Fruit fly (Drosophila melanogaster) Kc167 (cell line): ENCODE measurements around the gene CG14823.

Source experiments
- Myc ChIP-seq: fragments of >200 bp; optimal IDR thresholded peaks from 2 replicates; lab custom pipeline; 2017; ENCODE audit warnings: missing external identifiers
- Sin3A ChIP-seq: fragments of >200 bp; optimal IDR thresholded peaks from 2 replicates; lab custom pipeline; 2018; ENCODE audit warnings: missing external identifiers
- h ChIP-seq: fragments of >200 bp; optimal IDR thresholded peaks from 3 replicates; lab custom pipeline; 2018; ENCODE audit warnings: missing external identifiers
- insv ChIP-seq: fragments of >200 bp; optimal IDR thresholded peaks from 3 replicates; lab custom pipeline; 2018; ENCODE audit warnings: missing external identifiers
- psq ChIP-seq: fragments of >200 bp; optimal IDR thresholded peaks from 2 replicates; lab custom pipeline; 2017; ENCODE audit warnings: missing external identifiers
- ttk ChIP-seq: sonication (Bioruptor generic); optimal IDR thresholded peaks from 2 replicates; lab custom pipeline; 2017; ENCODE audit warnings: missing external identifiers

Gene CG14823

DNA sequence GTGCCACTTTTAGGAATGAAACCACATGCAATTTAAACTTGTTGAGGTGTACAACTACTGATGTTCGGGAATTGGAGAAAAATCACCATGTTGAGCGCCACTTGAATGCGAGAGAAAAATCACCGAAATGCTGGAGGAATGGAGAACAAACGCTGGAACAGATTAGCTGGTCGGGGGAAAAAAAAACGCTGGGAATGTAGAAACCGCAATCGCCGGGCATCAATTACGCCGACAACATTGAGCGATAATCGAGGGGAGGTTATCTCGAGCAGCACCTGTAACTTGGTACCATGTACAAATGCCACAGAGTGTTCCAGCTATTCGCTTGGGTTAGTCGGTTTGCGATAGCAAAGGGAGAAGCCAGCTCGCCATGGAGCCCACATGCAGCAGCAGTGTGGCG, at the start of gene CG14823:
CG14823 (plus strand) TSS at position 301 of the 400 bp plus-strand sequence.
- TF ChIP-seq Sin3A (lab: Kevin White, UChicago) (no peak), insv (no peak), psq (lab: Kevin White, UChicago) (no peak), Myc (lab: Kevin White, UChicago) (no peak), ttk (lab: Kevin White, UChicago) (no peak), h (no peak)

DNA sequence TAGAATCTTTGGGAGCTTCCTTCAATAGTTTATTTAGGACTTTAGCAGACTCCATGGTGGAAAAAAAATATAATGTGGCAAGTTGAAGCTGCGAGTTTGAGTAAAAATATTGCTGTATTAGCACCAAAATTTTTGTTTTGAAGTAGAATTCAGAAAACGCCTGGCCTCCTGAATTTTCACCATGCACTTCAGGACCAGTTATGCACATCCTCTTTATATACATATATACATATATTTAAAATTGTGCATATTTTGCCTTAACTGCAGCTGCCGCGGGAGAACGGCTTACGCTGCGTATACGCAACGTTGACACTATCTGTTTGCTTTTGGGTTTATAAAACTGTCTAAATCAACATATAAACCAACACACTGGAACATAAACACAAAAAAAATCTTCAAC, 39.4 kb upstream of the CG14823 start, which contains the start of gene CG17744:
CG17744 (minus strand) TSS at position 101 of the 400 bp plus-strand sequence.
- TF ChIP-seq psq (lab: Kevin White, UChicago) (no peak), Sin3A (lab: Kevin White, UChicago) (no peak), h (no peak), insv (no peak), ttk (lab: Kevin White, UChicago) (no peak), Myc (lab: Kevin White, UChicago) (no peak)

DNA sequence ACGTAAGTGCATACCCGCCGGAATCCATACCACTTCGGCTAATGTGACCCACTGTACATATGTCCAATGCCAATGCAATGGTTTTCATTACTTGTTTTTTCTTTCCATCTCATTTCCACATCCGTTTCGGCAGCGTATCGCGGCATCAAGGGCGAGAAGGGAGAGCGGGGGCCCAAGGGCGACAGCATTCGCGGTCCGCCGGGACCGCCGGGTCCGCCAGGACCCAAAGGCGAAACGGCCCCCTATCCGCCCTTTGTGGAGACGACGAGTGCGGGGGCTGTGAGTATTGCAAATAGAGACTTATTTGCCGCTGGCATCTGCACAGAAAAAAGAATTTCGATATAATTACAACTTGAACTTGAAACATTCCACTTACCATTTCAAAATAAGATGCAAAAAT, 31.1 kb upstream of the CG14823 start:
- TF ChIP-seq h (no peak), Myc (lab: Kevin White, UChicago) (no peak), ttk (lab: Kevin White, UChicago) (no peak), insv (no peak), Sin3A (lab: Kevin White, UChicago) (no peak), psq (lab: Kevin White, UChicago) (no peak)

DNA sequence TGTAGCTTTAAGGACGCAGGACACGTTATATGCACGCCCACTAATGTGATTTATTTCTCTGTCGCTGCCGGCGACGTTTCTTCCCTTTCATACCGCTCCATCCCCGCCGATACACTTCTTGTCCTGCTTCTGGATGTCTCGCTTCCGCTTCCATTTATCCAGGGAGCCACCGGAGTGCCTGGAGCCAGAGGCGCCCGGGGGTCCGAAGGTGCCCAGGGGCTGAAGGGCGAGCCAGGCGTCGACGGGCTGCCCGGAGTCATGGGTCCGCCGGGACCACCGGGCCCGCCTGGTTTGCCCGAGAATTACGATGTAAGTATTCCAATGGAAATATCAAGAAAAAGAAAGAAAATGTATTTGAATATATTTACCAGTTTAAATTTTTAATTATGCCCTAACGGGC, 28.3 kb upstream of the CG14823 start:
- TF ChIP-seq h (no peak), ttk (lab: Kevin White, UChicago) (no peak), psq (lab: Kevin White, UChicago) (no peak), Sin3A (lab: Kevin White, UChicago) (no peak), insv (no peak), Myc (lab: Kevin White, UChicago) (no peak)

DNA sequence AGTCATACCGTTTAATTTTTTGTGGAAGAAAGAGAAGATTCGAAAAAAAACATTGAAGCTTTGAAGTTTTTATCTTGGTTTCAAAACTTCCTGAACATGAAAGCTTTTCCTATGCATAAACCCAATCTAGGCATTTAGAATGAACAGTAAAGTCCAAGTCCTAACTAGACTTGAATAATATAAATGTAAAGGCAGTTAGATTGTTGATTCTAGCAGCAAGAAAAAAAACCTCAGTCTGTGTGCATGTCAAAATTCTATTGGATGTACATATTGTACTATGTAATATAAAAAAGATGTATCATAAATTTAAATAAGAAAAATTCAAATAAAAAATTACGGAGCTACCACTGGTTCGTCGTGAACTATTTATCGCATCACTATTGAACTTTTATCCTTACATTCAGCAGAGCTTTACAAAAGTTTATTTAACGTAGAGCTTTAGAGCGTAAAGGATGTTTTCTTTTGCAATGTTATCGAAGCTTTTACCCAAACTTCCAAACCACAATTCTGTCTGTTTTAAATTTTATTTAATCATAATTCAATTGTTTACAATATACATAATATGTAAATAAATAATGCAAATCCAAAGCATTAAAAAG, 7.6 kb upstream of the CG14823 start:
- TF ChIP-seq psq (lab: Kevin White, UChicago) (no peak), insv (no peak), Sin3A (lab: Kevin White, UChicago) (no peak), h (no peak), ttk (lab: Kevin White, UChicago) (no peak), Myc (lab: Kevin White, UChicago) (no peak)

DNA sequence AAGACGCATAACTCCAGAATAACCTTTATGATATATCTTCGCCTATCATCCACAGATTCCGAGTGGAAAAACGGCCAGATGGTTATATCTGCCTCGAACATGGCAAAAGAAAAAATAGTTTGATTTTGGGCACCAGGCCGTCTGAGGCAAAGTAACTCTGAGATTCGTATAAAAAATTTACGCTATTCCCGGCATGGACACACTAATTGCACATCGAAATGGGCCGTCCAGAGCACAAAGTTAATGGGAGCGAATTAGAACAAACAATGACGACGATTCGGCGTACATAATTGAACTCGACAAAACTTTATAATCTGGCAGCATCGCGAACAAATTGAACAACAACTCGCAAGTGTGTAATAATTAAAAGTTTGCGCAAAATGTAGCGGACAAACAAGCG, 3.0 kb downstream of the CG14823 start, which contains the start of gene CG32391:
CG32391 (minus strand) TSS at position 101 of the 400 bp plus-strand sequence.
- TF ChIP-seq ttk (lab: Kevin White, UChicago) (no peak), psq (lab: Kevin White, UChicago) (no peak), Myc (lab: Kevin White, UChicago) (no peak)

DNA sequence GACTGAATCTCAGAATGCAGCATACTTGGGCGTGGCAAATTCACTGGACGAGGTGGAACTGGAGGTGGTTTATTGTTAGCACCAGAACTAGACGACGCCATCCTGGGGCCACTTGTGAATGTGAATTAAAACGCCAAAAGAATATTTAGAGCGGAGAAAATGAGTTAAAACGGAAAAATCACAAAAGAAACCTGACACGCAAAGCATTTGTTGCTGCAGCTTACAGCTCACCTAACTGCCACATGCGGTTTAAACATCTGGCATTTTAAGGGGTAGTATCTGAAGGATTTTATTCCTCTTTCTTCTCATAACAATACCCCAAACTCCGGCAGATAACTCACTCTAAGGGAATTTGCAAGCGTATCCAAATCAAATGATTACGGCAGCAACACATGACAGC, 9.0 kb downstream of the CG14823 start, which contains the start of gene CG34030:
CG34030 (minus strand) TSS at position 101 of the 400 bp plus-strand sequence.
- TF ChIP-seq Myc (lab: Kevin White, UChicago) = no peak
- no peak for TF ChIP-seq Sin3A (lab: Kevin White, UChicago)
- TF ChIP-seq psq (lab: Kevin White, UChicago) = no peak
- no peak for TF ChIP-seq h
- no peak for TF ChIP-seq ttk (lab: Kevin White, UChicago)
- TF ChIP-seq insv = no peak

DNA sequence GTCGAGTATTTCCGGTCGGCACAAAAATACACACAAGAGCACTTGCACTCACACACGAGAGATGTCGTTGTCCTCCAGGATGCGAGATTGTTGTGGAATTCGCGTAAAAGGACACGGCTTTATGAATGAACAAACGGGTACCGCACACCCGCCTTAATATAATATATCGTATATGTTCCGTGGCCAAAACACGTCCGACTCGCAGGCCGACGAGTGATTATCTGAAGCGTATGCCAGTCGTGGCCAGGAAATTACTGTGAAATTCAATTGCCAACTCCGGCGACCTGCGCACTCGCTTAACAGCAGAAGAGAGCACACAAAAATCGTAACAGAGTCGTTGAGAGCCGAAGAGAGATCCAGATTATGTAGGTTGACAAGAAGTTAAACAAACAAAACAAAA, 11.1 kb downstream of the CG14823 start, which contains the start of gene CG8641:
CG8641 (minus strand) TSS at position 205 of the 400 bp plus-strand sequence.
- TF ChIP-seq ttk (lab: Kevin White, UChicago) (no peak), psq (lab: Kevin White, UChicago) (no peak), insv (no peak), Myc (lab: Kevin White, UChicago) (no peak), h (no peak), Sin3A (lab: Kevin White, UChicago) (no peak)

DNA sequence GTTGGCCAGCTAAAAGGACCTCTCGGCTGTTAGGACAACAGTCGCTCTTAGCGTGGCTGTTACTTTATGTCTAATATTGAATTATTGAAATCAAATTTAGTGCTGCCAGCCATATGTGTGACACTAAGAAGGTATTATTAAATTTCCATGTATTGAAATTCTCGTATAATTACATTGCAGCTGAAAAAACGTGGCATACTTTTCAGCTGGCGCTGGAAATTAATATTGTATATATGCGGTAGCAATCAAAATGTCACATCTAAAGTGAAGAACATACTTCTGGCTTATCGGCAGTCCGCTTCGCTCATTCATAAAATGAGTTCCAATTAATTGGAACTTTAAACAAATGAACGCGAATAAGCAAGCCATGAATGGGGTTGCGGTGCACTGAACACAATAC, 16.1 kb downstream of the CG14823 start:
- TF ChIP-seq insv (no peak), psq (lab: Kevin White, UChicago) (no peak), h (no peak), Myc (lab: Kevin White, UChicago) (no peak), ttk (lab: Kevin White, UChicago) (no peak)

DNA sequence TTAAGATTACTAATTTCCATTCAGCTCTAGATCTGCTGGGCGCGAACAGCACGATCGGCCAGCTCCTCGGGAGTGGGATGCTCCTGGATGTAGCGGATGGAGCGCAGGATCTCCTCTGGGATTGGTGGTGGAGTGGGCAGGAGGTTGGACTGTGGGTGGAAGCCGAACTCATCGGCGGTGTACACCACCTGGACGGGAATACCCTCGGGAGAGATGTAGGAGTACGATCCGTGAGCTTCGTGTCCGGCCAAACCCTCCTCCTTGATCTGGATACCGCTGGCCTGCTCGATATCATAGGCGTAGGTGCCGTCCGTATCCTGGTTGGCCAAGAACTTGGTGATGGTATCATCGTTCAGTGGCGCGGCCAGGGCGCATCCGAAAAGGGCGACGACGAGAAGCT, 20.0 kb downstream of the CG14823 start:
- TF ChIP-seq Myc (lab: Kevin White, UChicago) (no peak), insv (no peak), h (no peak), ttk (lab: Kevin White, UChicago) (no peak), Sin3A (lab: Kevin White, UChicago) (no peak), psq (lab: Kevin White, UChicago) (no peak)

DNA sequence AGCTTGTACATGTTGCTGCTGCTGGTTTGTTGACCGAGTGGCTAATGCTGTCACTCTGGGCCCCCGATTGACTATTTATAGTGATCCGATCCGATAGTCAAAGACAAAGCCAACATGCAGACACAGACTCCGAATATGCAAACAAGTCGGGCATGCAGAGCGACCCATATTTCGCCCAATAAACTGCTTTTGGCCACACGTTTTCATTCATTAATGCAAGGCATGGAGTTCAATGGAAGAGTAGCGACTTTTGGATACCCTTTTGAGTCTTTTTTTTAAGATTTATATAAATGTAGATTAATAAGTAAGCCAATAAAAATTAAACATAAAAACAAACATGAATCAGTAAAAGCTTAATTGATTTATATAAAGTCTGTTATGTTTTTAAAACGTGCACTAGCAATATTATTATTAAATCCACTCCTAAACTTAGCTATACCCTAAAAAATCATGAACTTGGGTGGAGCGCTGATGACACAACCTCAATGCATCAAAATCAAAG, 20.5 kb downstream of the CG14823 start, which contains the start of gene Cpr65Ea:
Cpr65Ea (minus strand) TSS at position 51 of the 502 bp plus-strand sequence.
- no peak for TF ChIP-seq ttk (lab: Kevin White, UChicago)
- TF ChIP-seq Sin3A (lab: Kevin White, UChicago) = no peak
- TF ChIP-seq insv = no peak
- TF ChIP-seq Myc (lab: Kevin White, UChicago) = no peak
- TF ChIP-seq h = no peak
- TF ChIP-seq psq (lab: Kevin White, UChicago) = no peak

DNA sequence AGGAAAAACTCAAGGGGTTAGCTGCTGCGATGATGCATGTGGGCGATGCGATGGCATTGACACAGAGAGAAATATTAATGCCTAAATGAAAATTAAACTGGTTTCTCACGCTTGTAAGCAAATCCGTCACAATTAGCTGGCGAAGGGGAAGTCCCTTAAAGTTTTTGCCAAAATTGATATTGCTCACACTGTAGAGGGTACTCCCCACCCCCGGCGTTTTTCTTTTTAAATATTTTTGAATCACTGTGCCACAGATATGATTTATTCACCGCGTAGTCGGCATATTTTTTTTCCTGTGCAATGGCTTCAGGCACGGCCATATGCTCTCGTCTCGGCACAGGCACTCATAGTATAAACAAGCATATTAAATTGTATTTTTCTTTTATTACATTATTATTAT, 21.2 kb downstream of the CG14823 start:
- TF ChIP-seq Sin3A (lab: Kevin White, UChicago) (no peak), insv (no peak), h (no peak), psq (lab: Kevin White, UChicago) (no peak), ttk (lab: Kevin White, UChicago) (no peak), Myc (lab: Kevin White, UChicago) (no peak)
